Worm (Caenorhabditis elegans) whole organism, early embryonic: ENCODE measurements around the gene srbc-82.

Experiments
- B0310.2 ChIP-seq: sonication (generic microtip); optimal IDR thresholded peaks from 2 replicates; lab custom pipeline; 2016; ENCODE audit warnings: mild to moderate bottlenecking, missing genetic modification characterization, missing compliant biosample characterization
- ama-1 ChIP-seq: fragments of 150-350 bp; optimal IDR thresholded peaks from 2 replicates; lab custom pipeline; 2014
- ceh-13 ChIP-seq: fragments of 200-800 bp; sonication (Bioruptor generic); optimal IDR thresholded peaks from 2 replicates; lab custom pipeline; 2018; ENCODE audit warnings: mild to moderate bottlenecking, missing genetic modification characterization, missing compliant biosample characterization
- ceh-36 ChIP-seq: sonication (generic microtip); optimal IDR thresholded peaks from 2 replicates; lab custom pipeline; 2016; ENCODE audit warnings: missing genetic modification characterization, inconsistent platforms, missing compliant biosample characterization
- ets-7 ChIP-seq: sonication (generic microtip); optimal IDR thresholded peaks from 2 replicates; lab custom pipeline; 2016; ENCODE audit warnings: missing genotype, missing genetic modification characterization, missing compliant biosample characterization
- flt-1 ChIP-seq: fragments of 200-800 bp; sonication (Bioruptor generic); IDR thresholded peaks from 2 replicates; pipeline ENCODE4 v1.3.6; 2022; ENCODE audit warnings: missing genetic modification characterization, missing compliant biosample characterization
- hmbx-1 ChIP-seq: sonication (generic microtip); optimal IDR thresholded peaks from 2 replicates; lab custom pipeline; 2016; ENCODE audit warnings: mild to moderate bottlenecking, missing genetic modification characterization, missing compliant biosample characterization
- hmg-4 ChIP-seq: fragments of 200-800 bp; sonication (Bioruptor generic); optimal IDR thresholded peaks from 2 replicates; lab custom pipeline; 2018; ENCODE audit warnings: mild to moderate bottlenecking, missing genetic modification characterization, missing compliant biosample characterization
- pes-1 ChIP-seq: fragments of 200-800 bp; sonication (Bioruptor generic); IDR thresholded peaks from 2 replicates; pipeline ENCODE4 v1.3.6; 2022; ENCODE audit warnings: missing genetic modification reagents, missing genetic modification characterization, missing compliant biosample characterization
- scrt-1 ChIP-seq: fragments of 200-800 bp; sonication (Bioruptor generic); IDR thresholded peaks from 2 replicates; pipeline ENCODE4 v1.3.6; 2022; ENCODE audit warnings: missing genetic modification characterization, missing compliant biosample characterization
- tbx-11 ChIP-seq: fragments of 200-800 bp; sonication (Bioruptor generic); IDR thresholded peaks from 2 replicates; pipeline ENCODE4 v1.3.6; 2022; ENCODE audit warnings: missing genetic modification characterization, missing compliant biosample characterization
- tbx-37 ChIP-seq: fragments of 200-800 bp; sonication (Bioruptor generic); conservative IDR thresholded peaks from 2 replicates; pipeline ENCODE4 v1.3.6; 2022; ENCODE audit warnings: missing genetic modification reagents, missing genetic modification characterization, missing compliant biosample characterization
- tra-4 ChIP-seq: sonication (generic microtip); optimal IDR thresholded peaks from 2 replicates; lab custom pipeline; 2017; ENCODE audit warnings: missing genetic modification characterization, missing compliant biosample characterization

ce11 chrV:16298669-16299068 is 1.7 kb upstream of the srbc-82 start, which contains the start of gene srbc-84:
- TF ChIP-seq ceh-13 (GFP tag; lab: Kevin White, UChicago) (no peak), ama-1 (no peak), scrt-1 (GFP tag; lab: Robert Waterston, UW) (no peak), flt-1 (GFP tag; lab: Robert Waterston, UW) (no peak), tbx-37 (no peak), pes-1 (GFP tag; lab: Robert Waterston, UW) (no peak), hmg-4 (GFP tag; lab: Kevin White, UChicago) (no peak), hmbx-1 (tag; lab: Kevin White, UChicago) (no peak), ets-7 (tag; lab: Kevin White, UChicago) (no peak), tbx-11 (GFP tag; lab: Robert Waterston, UW) (no peak), tra-4 (no peak), ceh-36 (no peak), B0310.2 (tag; lab: Kevin White, UChicago) (no peak)
